Fruit fly (Drosophila melanogaster) whole organism, embryonic: ENCODE data around the gene CG6136.

Source experiments
- Bdp1 ChIP-seq: fragments of 200-800 bp; sonication (Bioruptor generic); optimal IDR thresholded peaks from 3 replicates; lab custom pipeline; 2016; ENCODE audit warnings: missing biosample characterization, missing genetic modification characterization
- Blimp-1 ChIP-seq: fragments of 200-800 bp; sonication (Bioruptor generic); optimal IDR thresholded peaks from 3 replicates; lab custom pipeline; 2018; ENCODE audit warnings: missing biosample characterization, missing genetic modification characterization, mild to moderate bottlenecking, moderate library complexity, missing genetic modification reagents
- CG11398 ChIP-seq: fragments of 200-800 bp; sonication (Bioruptor generic); optimal IDR thresholded peaks from 2 replicates; lab custom pipeline; 2016; ENCODE audit warnings: missing biosample characterization, missing genetic modification characterization
- CG15011 ChIP-seq: fragments of 200-800 bp; sonication (Bioruptor generic); optimal IDR thresholded peaks from 3 replicates; lab custom pipeline; 2018; ENCODE audit warnings: missing biosample characterization, mild to moderate bottlenecking, missing genetic modification characterization
- CG1603 ChIP-seq: fragments of 200-800 bp; sonication (Bioruptor generic); optimal IDR thresholded peaks from 2 replicates; lab custom pipeline; 2019; ENCODE audit warnings: missing biosample characterization, mild to moderate bottlenecking, missing genetic modification characterization, moderate library complexity
- CG16813 ChIP-seq: fragments of 200-800 bp; sonication (Bioruptor generic); IDR thresholded peaks from 3 replicates; pipeline ENCODE4 v1.3.6; 2022; ENCODE audit warnings: missing biosample characterization, missing genetic modification characterization; ENCODE audit not compliant: partially characterized antibody
- CG17359 ChIP-seq: fragments of 200-800 bp; sonication (Bioruptor generic); optimal IDR thresholded peaks from 3 replicates; lab custom pipeline; 2018; ENCODE audit warnings: missing biosample characterization, mild to moderate bottlenecking, missing genetic modification characterization, moderate library complexity
- CG18262 ChIP-seq: fragments of 200-800 bp; optimal IDR thresholded peaks from 3 replicates; lab custom pipeline; 2019; ENCODE audit warnings: missing biosample characterization, mild to moderate bottlenecking, missing genetic modification characterization, moderate library complexity
- CG2116 ChIP-seq: fragments of 200-800 bp; sonication (Bioruptor generic); optimal IDR thresholded peaks from 3 replicates; lab custom pipeline; 2018; ENCODE audit warnings: missing biosample characterization, mild to moderate bottlenecking, missing genetic modification characterization
- CG2875 ChIP-seq: fragments of 200-800 bp; sonication (Bioruptor generic); optimal IDR thresholded peaks from 2 replicates; lab custom pipeline; 2017; ENCODE audit warnings: missing biosample characterization, mild to moderate bottlenecking, missing genetic modification characterization, missing genetic modification reagents
- CG30403 ChIP-seq: fragments of 200-800 bp; sonication (Bioruptor generic); optimal IDR thresholded peaks from 3 replicates; lab custom pipeline; 2016; ENCODE audit warnings: missing biosample characterization, missing genetic modification characterization
- CG3838 ChIP-seq: fragments of 200-800 bp; sonication (Bioruptor generic); optimal IDR thresholded peaks from 3 replicates; lab custom pipeline; 2016; ENCODE audit warnings: missing biosample characterization, missing genetic modification characterization
- CG4424 ChIP-seq: fragments of 200-800 bp; sonication (Bioruptor generic); optimal IDR thresholded peaks from 3 replicates; lab custom pipeline; 2016; ENCODE audit warnings: missing biosample characterization, missing genetic modification characterization
- CG4707 ChIP-seq: fragments of 200-800 bp; sonication (Bioruptor generic); optimal IDR thresholded peaks from 2 replicates; lab custom pipeline; 2018; ENCODE audit warnings: missing biosample characterization, mild to moderate bottlenecking, missing genetic modification characterization, moderate library complexity
- CG6175 ChIP-seq: fragments of 200-800 bp; sonication (Bioruptor generic); IDR thresholded peaks from 3 replicates; pipeline ENCODE4 v1.3.6; 2022; ENCODE audit warnings: missing biosample characterization, missing genetic modification characterization
- CG7556 ChIP-seq: fragments of 200-800 bp; sonication (Bioruptor generic); optimal IDR thresholded peaks from 2 replicates; lab custom pipeline; 2017; ENCODE audit warnings: missing biosample characterization, mild to moderate bottlenecking, missing genetic modification characterization
- CG8281 ChIP-seq: fragments of 200-800 bp; sonication (Bioruptor generic); optimal IDR thresholded peaks from 2 replicates; lab custom pipeline; 2018; ENCODE audit warnings: missing biosample characterization, mild to moderate bottlenecking, missing genetic modification characterization, moderate library complexity
- CHES-1-like ChIP-seq: fragments of 200-800 bp; sonication (Bioruptor generic); optimal IDR thresholded peaks from 2 replicates; lab custom pipeline; 2016; ENCODE audit warnings: missing biosample characterization, missing genetic modification characterization
- Camta ChIP-seq: fragments of 200-800 bp; sonication (Bioruptor generic); optimal IDR thresholded peaks from 2 replicates; lab custom pipeline; 2016; ENCODE audit warnings: missing biosample characterization, missing genetic modification characterization
- Dll ChIP-seq: fragments of 200-800 bp; sonication (Bioruptor generic); IDR thresholded peaks from 4 replicates; pipeline ENCODE4 v1.3.6; 2022; ENCODE audit warnings: missing biosample characterization, missing genetic modification characterization; ENCODE audit not compliant: partially characterized antibody
- Ets97D ChIP-seq: fragments of 200-800 bp; sonication (Bioruptor generic); optimal IDR thresholded peaks from 3 replicates; lab custom pipeline; 2016; ENCODE audit warnings: missing biosample characterization, missing genetic modification characterization
- Fer3 ChIP-seq: fragments of 200-800 bp; sonication (Bioruptor generic); optimal IDR thresholded peaks from 2 replicates; lab custom pipeline; 2018; ENCODE audit warnings: missing biosample characterization, mild to moderate bottlenecking, missing genetic modification characterization, moderate library complexity
- Hr3 ChIP-seq: fragments of 200-800 bp; sonication (Bioruptor generic); optimal IDR thresholded peaks from 3 replicates; lab custom pipeline; 2016; ENCODE audit warnings: missing biosample characterization, missing genetic modification characterization
- MBD-R2 ChIP-seq: fragments of 200-800 bp; sonication (Bioruptor generic); IDR thresholded peaks from 2 replicates; pipeline ENCODE4 v1.3.6; 2022; ENCODE audit warnings: missing biosample characterization, missing genetic modification characterization
- Mad ChIP-seq: fragments of 200-800 bp; sonication (Bioruptor generic); optimal IDR thresholded peaks from 2 replicates; lab custom pipeline; 2016; ENCODE audit warnings: missing biosample characterization, missing genetic modification characterization
- Neu2 ChIP-seq: fragments of 200-800 bp; sonication (Bioruptor generic); optimal IDR thresholded peaks from 3 replicates; lab custom pipeline; 2016; ENCODE audit warnings: missing biosample characterization, missing genetic modification characterization, borderline replicate concordance
- PHDP ChIP-seq: fragments of 200-800 bp; sonication (Bioruptor generic); optimal IDR thresholded peaks from 3 replicates; lab custom pipeline; 2018; ENCODE audit warnings: missing biosample characterization, mild to moderate bottlenecking, missing genetic modification characterization, moderate library complexity
- Scr ChIP-seq: fragments of 200-800 bp; sonication (Bioruptor generic); IDR thresholded peaks from 2 replicates; pipeline ENCODE4 v1.3.6; 2022; ENCODE audit warnings: missing biosample characterization, missing genetic modification characterization; ENCODE audit not compliant: partially characterized antibody
- Six4 ChIP-seq: fragments of 200-800 bp; sonication (Bioruptor generic); optimal IDR thresholded peaks from 2 replicates; lab custom pipeline; 2016; ENCODE audit warnings: missing biosample characterization, missing genetic modification characterization
- Sry-δ ChIP-seq: fragments of 200-800 bp; sonication (Bioruptor generic); optimal IDR thresholded peaks from 2 replicates; lab custom pipeline; 2016; ENCODE audit warnings: missing biosample characterization, missing genetic modification characterization
- Taf1 ChIP-seq: fragments of 200-800 bp; sonication (Bioruptor generic); IDR thresholded peaks from 2 replicates; pipeline ENCODE4 v1.3.6; 2022; ENCODE audit warnings: missing biosample characterization, missing genetic modification characterization
- ato ChIP-seq: fragments of 200-800 bp; sonication (Bioruptor generic); IDR thresholded peaks from 2 replicates; pipeline ENCODE4 v1.3.6; 2022; ENCODE audit warnings: missing biosample characterization, missing genetic modification characterization; ENCODE audit not compliant: partially characterized antibody
- cad ChIP-seq: fragments of >200 bp; optimal IDR thresholded peaks from 2 replicates; lab custom pipeline; 2017; ENCODE audit warnings: missing biosample characterization, missing genetic modification characterization
- cg ChIP-seq: fragments of 200-800 bp; sonication (Bioruptor generic); optimal IDR thresholded peaks from 3 replicates; lab custom pipeline; 2019; ENCODE audit warnings: missing biosample characterization, mild to moderate bottlenecking, missing genetic modification characterization, moderate library complexity
- crp ChIP-seq, 2 experiments: fragments of 200-800 bp; sonication (Bioruptor generic); optimal IDR thresholded peaks; 2 replicates in 1 of 2; 3 replicates in 1 of 2; lab custom pipeline; 2017; ENCODE audit warnings: missing biosample characterization in 2 of 2, missing genetic modification characterization in 2 of 2, mild to moderate bottlenecking in 1 of 2, moderate library complexity in 1 of 2
- dm ChIP-seq: fragments of 200-800 bp; sonication (Bioruptor generic); optimal IDR thresholded peaks from 3 replicates; lab custom pipeline; 2016; ENCODE audit warnings: missing biosample characterization, missing genetic modification characterization
- eve ChIP-seq, 2 experiments: fragments of >200 bp; optimal IDR thresholded peaks; 2 replicates each; lab custom pipeline; 2017; ENCODE audit warnings: missing biosample characterization in 2 of 2, missing genetic modification characterization in 2 of 2
- ewg ChIP-seq: fragments of 200-800 bp; sonication (Bioruptor generic); optimal IDR thresholded peaks from 3 replicates; lab custom pipeline; 2017; ENCODE audit warnings: mild to moderate bottlenecking, missing biosample characterization, missing genetic modification reagents, missing genetic modification characterization
- ken ChIP-seq: fragments of 200-800 bp; sonication (Bioruptor generic); IDR thresholded peaks from 3 replicates; pipeline ENCODE4 v1.3.6; 2022; ENCODE audit warnings: missing biosample characterization, missing genetic modification characterization
- lola ChIP-seq, 3 experiments: fragments of >200 bp in 2 of 3; fragments of 200-800 bp in 1 of 3; sonication (Bioruptor generic) in 1 of 3; optimal IDR thresholded peaks; 2 replicates each; lab custom pipeline; 2017 to 2019; ENCODE audit warnings: missing biosample characterization in 3 of 3, missing genetic modification characterization in 3 of 3, mild to moderate bottlenecking in 1 of 3, moderate library complexity in 1 of 3
- luna ChIP-seq: fragments of 200-800 bp; sonication (Bioruptor generic); optimal IDR thresholded peaks from 2 replicates; lab custom pipeline; 2016; ENCODE audit warnings: missing biosample characterization, missing genetic modification characterization
- mld ChIP-seq: fragments of 200-800 bp; sonication (Bioruptor generic); IDR thresholded peaks from 3 replicates; pipeline ENCODE4 v1.3.6; 2022; ENCODE audit warnings: missing biosample characterization, missing genetic modification characterization; ENCODE audit not compliant: partially characterized antibody
- pfk ChIP-seq: fragments of 200-800 bp; sonication (Bioruptor generic); optimal IDR thresholded peaks from 2 replicates; lab custom pipeline; 2018; ENCODE audit warnings: missing biosample characterization, mild to moderate bottlenecking, missing genetic modification characterization, moderate library complexity
- stc ChIP-seq: fragments of 200-800 bp; sonication (Bioruptor generic); IDR thresholded peaks from 2 replicates; pipeline ENCODE4 v1.3.6; 2022; ENCODE audit warnings: missing biosample characterization, missing genetic modification characterization
- stwl ChIP-seq: fragments of 200-800 bp; sonication (Bioruptor generic); optimal IDR thresholded peaks from 3 replicates; lab custom pipeline; 2018; ENCODE audit warnings: missing biosample characterization, mild to moderate bottlenecking, missing genetic modification characterization, moderate library complexity
- unc-4 ChIP-seq: fragments of 200-800 bp; sonication (Bioruptor generic); IDR thresholded peaks from 2 replicates; pipeline ENCODE4 v1.3.6; 2022; ENCODE audit warnings: missing biosample characterization, missing genetic modification characterization; ENCODE audit not compliant: partially characterized antibody
- vfl ChIP-seq: fragments of 200-800 bp; sonication (Bioruptor generic); optimal IDR thresholded peaks from 2 replicates; lab custom pipeline; 2016; ENCODE audit warnings: missing biosample characterization, missing genetic modification characterization
- zf30C ChIP-seq: fragments of 200-800 bp; sonication (Bioruptor generic); optimal IDR thresholded peaks from 3 replicates; lab custom pipeline; 2018; ENCODE audit warnings: missing biosample characterization, mild to moderate bottlenecking, missing genetic modification characterization

CG6136 gene

DNA sequence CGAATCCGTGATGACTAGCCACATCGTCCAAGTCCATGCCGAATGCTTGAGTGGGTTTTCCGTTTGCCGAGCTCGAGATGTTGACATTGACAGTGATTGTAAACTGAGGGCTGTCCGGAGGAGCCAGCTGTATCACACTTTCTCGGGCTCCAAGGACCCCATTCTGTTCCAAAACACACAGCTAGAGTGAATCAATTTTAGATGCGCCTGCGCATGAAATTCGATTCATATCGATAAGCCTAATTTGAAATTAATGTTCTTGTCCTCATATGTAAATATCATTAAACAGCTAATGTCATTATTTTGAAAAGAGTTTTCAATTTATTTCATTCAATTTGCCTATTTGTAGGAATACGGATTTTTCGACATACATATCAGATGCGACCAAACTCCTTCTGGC, 2.3 kb downstream of the CG6136 start, which contains the start of gene CG14868 (continued):
- TF ChIP-seq vfl (GFP tag; lab: Kevin White, UChicago) = no peak
- no peak for TF ChIP-seq CG30403 (GFP tag; lab: Kevin White, UChicago)
- TF ChIP-seq cad (GFP tag; lab: Kevin White, UChicago) = no peak
- TF ChIP-seq crp (GFP tag; optimal IDR thresholded peaks at IDR 0.05; lab: Kevin White, UChicago) = no peak
- TF ChIP-seq CG11398 (GFP tag; lab: Kevin White, UChicago) = no peak
- no peak for TF ChIP-seq CG15011 (GFP tag; lab: Kevin White, UChicago)
- TF ChIP-seq PHDP (tag; lab: Kevin White, UChicago) = no peak
- TF ChIP-seq CG8281 (tag; lab: Kevin White, UChicago) = no peak
- peak; percentile 91 for TF ChIP-seq ewg
- TF ChIP-seq Taf1 (GFP tag; lab: Robert Waterston, UW) = no peak
- no peak for TF ChIP-seq CG18262 (tag; lab: Kevin White, UChicago)
- no peak for TF ChIP-seq Six4
- TF ChIP-seq ato (GFP tag; lab: Robert Waterston, UW) = no peak
- 0 out of 2 replicates have a peak, but pooled peaks have one; percentile 11 for TF ChIP-seq MBD-R2 (GFP tag; lab: Robert Waterston, UW)
- TF ChIP-seq mld (GFP tag; lab: Robert Waterston, UW) = no peak
- no peak for TF ChIP-seq CHES-1-like (GFP tag; lab: Kevin White, UChicago)
- no peak for TF ChIP-seq CG7556 (GFP tag; lab: Kevin White, UChicago)
- no peak for TF ChIP-seq lola (GFP tag; optimal IDR thresholded peaks at IDR 0.05; lab: Kevin White, UChicago)
- TF ChIP-seq CG4424 (GFP tag; lab: Kevin White, UChicago) = no peak

DNA sequence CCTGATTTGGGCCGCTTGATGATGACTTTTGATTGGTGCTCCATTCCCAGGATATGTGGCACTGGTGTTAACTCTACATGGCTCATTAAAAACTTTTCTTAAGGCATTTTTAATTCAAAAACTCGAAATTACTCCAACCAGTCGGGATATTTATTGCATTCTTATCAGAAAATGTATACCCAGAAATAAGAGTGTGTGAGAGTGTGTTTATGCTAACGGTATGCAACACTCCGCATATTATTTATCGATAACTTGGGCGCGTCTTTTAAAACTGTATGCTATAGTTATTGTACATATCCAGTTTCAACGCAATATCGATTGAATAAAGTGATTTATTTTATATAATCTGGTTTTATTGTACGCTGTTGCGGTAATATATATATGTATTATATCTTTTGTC, 4.5 kb downstream of the CG6136 start, which contains the start of gene CG34404:
TSS of gene CG34404 (minus strand) at position 189 of the 400 bp plus-strand sequence.
- no peak for TF ChIP-seq Hr3 (GFP tag; lab: Kevin White, UChicago)
- TF ChIP-seq crp (GFP tag; optimal IDR thresholded peaks at IDR 0.05; lab: Kevin White, UChicago) = peak in 1 of 2 experiments; percentile 36
- TF ChIP-seq Blimp-1 (GFP tag; lab: Kevin White, UChicago) = no peak
- TF ChIP-seq Ets97D (GFP tag; lab: Kevin White, UChicago) = peak; percentile 4
- TF ChIP-seq CG1603 (tag; lab: Kevin White, UChicago) = peak; percentile 59
- TF ChIP-seq Scr (GFP tag; lab: Robert Waterston, UW) = peak; percentile 54; the same call in 1 of the 2 replicates
- TF ChIP-seq CG16813 (GFP tag; lab: Robert Waterston, UW) = 0 out of 3 replicates have a peak, but pooled peaks have one; percentile 26
- no peak for TF ChIP-seq CG4707 (GFP tag; lab: Kevin White, UChicago)
- TF ChIP-seq Sry-δ (GFP tag; lab: Kevin White, UChicago) = peak; percentile 31
- no peak for TF ChIP-seq Fer3 (tag; lab: Kevin White, UChicago)
- 0 out of 3 replicates have a peak, but pooled peaks have one; percentile 25 for TF ChIP-seq ken (GFP tag; lab: Robert Waterston, UW)
- 0 out of 4 replicates have a peak, but pooled peaks have one; percentile 46 for TF ChIP-seq Dll (GFP tag; lab: Robert Waterston, UW)
- TF ChIP-seq luna (GFP tag; lab: Kevin White, UChicago) = no peak
- no peak for TF ChIP-seq CG17359 (tag; lab: Kevin White, UChicago)
- TF ChIP-seq stwl (tag; lab: Kevin White, UChicago) = peak; percentile 45
- TF ChIP-seq cg (GFP tag; lab: Kevin White, UChicago) = peak; percentile 54
- no peak for TF ChIP-seq CG6175
- no peak for TF ChIP-seq dm
- peak; percentile 41 for TF ChIP-seq CG2116
- no peak for TF ChIP-seq Mad (GFP tag; lab: Kevin White, UChicago)
- TF ChIP-seq Six4 = no peak
- TF ChIP-seq unc-4 = 0 out of 2 replicates have a peak, but pooled peaks have one; percentile 24
- no peak for TF ChIP-seq zf30C
- peak; percentile 39; the same call in 1 of the 2 replicates for TF ChIP-seq MBD-R2 (GFP tag; lab: Robert Waterston, UW)
- no peak for TF ChIP-seq Camta (GFP tag; lab: Kevin White, UChicago)
- no peak for TF ChIP-seq Neu2
- TF ChIP-seq stc (GFP tag; lab: Robert Waterston, UW) = no peak
- no peak for TF ChIP-seq Bdp1 (GFP tag; lab: Kevin White, UChicago)
- no peak for TF ChIP-seq eve (GFP tag; optimal IDR thresholded peaks at IDR 0.05; lab: Kevin White, UChicago)
- TF ChIP-seq pfk (GFP tag; lab: Kevin White, UChicago) = no peak
- no peak for TF ChIP-seq CG3838 (GFP tag; lab: Kevin White, UChicago)
- TF ChIP-seq CG2875 (GFP tag; lab: Kevin White, UChicago) = no peak
